Worm (Caenorhabditis elegans): ENCODE data around the gene C06B3.16.

DNA sequence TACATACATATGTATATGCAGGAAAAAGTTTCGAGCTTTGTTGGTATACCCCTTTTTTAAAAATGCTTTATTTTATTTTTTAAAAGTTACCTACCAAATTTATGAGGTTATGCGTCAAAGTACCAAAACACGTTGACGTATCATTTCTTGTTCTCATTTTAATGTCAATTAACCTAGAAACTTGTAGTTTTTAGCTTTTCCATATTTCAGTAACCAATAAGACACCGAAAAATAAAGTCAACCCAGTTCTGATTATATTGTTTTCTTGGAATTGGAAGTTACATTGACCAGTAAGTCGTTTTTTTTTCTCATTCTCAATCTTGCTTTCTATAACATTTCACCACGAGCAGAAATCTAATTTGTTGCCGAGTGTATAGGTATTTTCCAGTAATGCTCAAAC, 5.5 kb downstream of the C06B3.16 start, which contains the start of gene srw-145:
- TF ChIP-seq ama-1 (optimal IDR thresholded peaks at IDR 0.05) (no peak), ceh-13 (GFP tag; optimal IDR thresholded peaks at IDR 0.05) (no peak), tbx-37 (GFP tag; conservative IDR thresholded peaks at IDR 0.05) (no peak), hmbx-1 (tag; optimal IDR thresholded peaks at IDR 0.05) (no peak), sea-1 (GFP tag; conservative IDR thresholded peaks at IDR 0.05) (no peak), ceh-36 (tag; optimal IDR thresholded peaks at IDR 0.05) (no peak), scrt-1 (GFP tag; IDR thresholded peaks at IDR 0.05) (no peak), tra-4 (tag; optimal IDR thresholded peaks at IDR 0.05) (no peak)

All from whole organism, early embryonic.